ENCODE assay signal across 3 fruit fly cellular contexts in the genomic region with DNA sequence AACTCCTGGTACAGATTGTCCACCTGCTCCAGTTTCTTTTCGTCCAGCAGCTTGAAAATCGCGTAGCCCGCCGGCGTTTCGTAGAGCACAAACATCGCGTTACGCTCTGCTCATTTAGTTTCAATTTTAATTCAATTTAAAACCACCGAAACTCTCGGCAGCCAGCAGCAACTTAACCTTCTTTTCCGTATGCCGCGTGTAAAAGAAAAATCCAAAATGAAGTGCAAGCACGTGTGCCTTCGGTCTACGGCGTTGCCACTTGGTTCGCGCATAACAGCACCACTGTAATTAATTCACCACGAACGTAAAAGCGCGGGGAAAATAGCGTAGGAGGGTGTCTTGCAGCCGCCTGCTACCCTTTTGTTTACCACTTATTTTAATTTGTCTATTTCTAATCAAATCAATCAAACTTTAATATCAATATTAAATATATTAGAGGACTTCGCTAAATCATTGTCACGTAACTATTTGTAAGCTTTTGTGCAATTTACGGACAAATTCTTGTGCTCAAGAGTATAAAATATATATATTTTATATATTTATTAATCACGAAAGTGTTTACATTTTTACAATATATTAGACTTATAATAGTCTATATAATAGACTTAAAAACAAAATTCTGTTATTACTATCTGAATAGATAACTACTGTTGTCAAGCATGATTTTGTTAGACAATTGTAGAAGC.
TF ChIP-seq lines count a peak whose summit lies in the region.

A gene (minus strand): TSS at position 227 of the 686 bp plus-strand sequence.

TF ChIP-seq in whole organism, adult, 20 proteins besides CTCF, POLR2A, EP300 and RAD21 (continued from another document):
- TF ChIP-seq bab1 (GFP tag; optimal IDR thresholded peaks at IDR 0.05; lab: Kevin White, UChicago) (peak; percentile 13), cic (GFP tag; optimal IDR thresholded peaks at IDR 0.05; lab: Kevin White, UChicago) (peak; percentile 56), toe (GFP tag; optimal IDR thresholded peaks at IDR 0.05; lab: Kevin White, UChicago) (no peak), Mnt (GFP tag; optimal IDR thresholded peaks at IDR 0.05; lab: Kevin White, UChicago) (peak; percentile 99)

TF ChIP-seq in whole organism, embryonic, 481 proteins besides CTCF, POLR2A, EP300 and RAD21 (continued from another document and continues in another):
- TF ChIP-seq kay (GFP tag; optimal IDR thresholded peaks at IDR 0.05; lab: Kevin White, UChicago), result peak; percentile 36
- TF ChIP-seq psq (GFP tag; optimal IDR thresholded peaks at IDR 0.05; lab: Kevin White, UChicago), result peak; percentile 20
- TF ChIP-seq al (GFP tag; IDR thresholded peaks at IDR 0.05; lab: Robert Waterston, UW), result 0 out of 2 replicates have a peak, but pooled peaks have one; percentile 8
- TF ChIP-seq CG17186 (GFP tag; optimal IDR thresholded peaks at IDR 0.05; lab: Kevin White, UChicago), result peak; percentile 99
- TF ChIP-seq NFAT (GFP tag; IDR thresholded peaks at IDR 0.05; lab: Robert Waterston, UW), result 0 out of 2 replicates have a peak, but pooled peaks have one; percentile 30
- no peak for TF ChIP-seq Mes4 (GFP tag; optimal IDR thresholded peaks at IDR 0.05; lab: Kevin White, UChicago)
- TF ChIP-seq fd102C (GFP tag; optimal IDR thresholded peaks at IDR 0.05; lab: Kevin White, UChicago), result no peak
- TF ChIP-seq CG33557 (GFP tag; optimal IDR thresholded peaks at IDR 0.05; lab: Kevin White, UChicago), result peak; percentile 74
- peak; percentile 65 for TF ChIP-seq CG15696 (tag; optimal IDR thresholded peaks at IDR 0.05; lab: Kevin White, UChicago)
- peak; percentile 85 for TF ChIP-seq gem (tag; optimal IDR thresholded peaks at IDR 0.05; lab: Kevin White, UChicago)
- no peak for TF ChIP-seq prd (optimal IDR thresholded peaks at IDR 0.05; lab: Kevin White, UChicago)
- TF ChIP-seq prd (GFP tag; IDR thresholded peaks at IDR 0.05; lab: Robert Waterston, UW), result peak; percentile 37; the same call in 1 of the 3 replicates
- peak; percentile 33 for TF ChIP-seq CG2116 (GFP tag; optimal IDR thresholded peaks at IDR 0.05; lab: Kevin White, UChicago)
- peak; percentile 12; the same call in 1 of the 2 replicates for TF ChIP-seq CG31441 (GFP tag; IDR thresholded peaks at IDR 0.05; lab: Robert Waterston, UW)
- TF ChIP-seq CG7556 (GFP tag; optimal IDR thresholded peaks at IDR 0.05; lab: Kevin White, UChicago), result peak; percentile 84
- TF ChIP-seq Dad (GFP tag; optimal IDR thresholded peaks at IDR 0.05; lab: Kevin White, UChicago), result no peak
- peak; percentile 60 for TF ChIP-seq Max (GFP tag; optimal IDR thresholded peaks at IDR 0.05; lab: Kevin White, UChicago)
- TF ChIP-seq fd96Cb (tag; optimal IDR thresholded peaks at IDR 0.05; lab: Kevin White, UChicago), result peak; percentile 52
- peak; percentile 63 for TF ChIP-seq fd3F (GFP tag; optimal IDR thresholded peaks at IDR 0.05; lab: Kevin White, UChicago)
- TF ChIP-seq CG17912 (GFP tag; optimal IDR thresholded peaks at IDR 0.05; lab: Kevin White, UChicago), result no peak
- no peak for TF ChIP-seq scrt (GFP tag; optimal IDR thresholded peaks at IDR 0.05; lab: Kevin White, UChicago)
- TF ChIP-seq Xrp1 (GFP tag; IDR thresholded peaks at IDR 0.05; lab: Robert Waterston, UW), result peak; percentile 25; the same call in 1 of the 2 replicates
- peak; percentile 44 for TF ChIP-seq sd (tag; optimal IDR thresholded peaks at IDR 0.05; lab: Kevin White, UChicago)
- TF ChIP-seq Vsx1 (GFP tag; optimal IDR thresholded peaks at IDR 0.05; lab: Kevin White, UChicago), result no peak
- TF ChIP-seq CG6791 (GFP tag; IDR thresholded peaks at IDR 0.05; lab: Robert Waterston, UW; ENCODE audit: partially characterized antibody), result 0 out of 3 replicates have a peak, but pooled peaks have one; percentile 31
- TF ChIP-seq CG18764 (GFP tag; optimal IDR thresholded peaks at IDR 0.05; lab: Kevin White, UChicago), result peak; percentile 26
- TF ChIP-seq CG30431 (GFP tag; optimal IDR thresholded peaks at IDR 0.05; lab: Kevin White, UChicago), result peak; percentile 35
- no peak for TF ChIP-seq amos (GFP tag; IDR thresholded peaks at IDR 0.05; lab: Robert Waterston, UW; ENCODE audit: partially characterized antibody)
- TF ChIP-seq row (GFP tag; IDR thresholded peaks at IDR 0.05; lab: Robert Waterston, UW), result peak; percentile 95
- TF ChIP-seq CG13296 (GFP tag; optimal IDR thresholded peaks at IDR 0.05; lab: Kevin White, UChicago), result peak; percentile 81
- peak; percentile 28 for TF ChIP-seq Sry-β (GFP tag; optimal IDR thresholded peaks at IDR 0.05; lab: Kevin White, UChicago)
- TF ChIP-seq lola (GFP tag; optimal IDR thresholded peaks at IDR 0.05; lab: Kevin White, UChicago), result peak in 1 of 3 experiments; percentile 75
- peak; percentile 33 for TF ChIP-seq CG34376 (GFP tag; optimal IDR thresholded peaks at IDR 0.05; lab: Kevin White, UChicago)
- TF ChIP-seq CG17568 (GFP tag; optimal IDR thresholded peaks at IDR 0.05; lab: Kevin White, UChicago), result no peak
- peak; percentile 35 for TF ChIP-seq CG10654 (GFP tag; optimal IDR thresholded peaks at IDR 0.05; lab: Kevin White, UChicago)
- TF ChIP-seq HHEX (GFP tag; optimal IDR thresholded peaks at IDR 0.05; lab: Kevin White, UChicago), result peak; percentile 78
- TF ChIP-seq CG12391 (tag; optimal IDR thresholded peaks at IDR 0.05; lab: Kevin White, UChicago), result peak; percentile 80
- TF ChIP-seq D19A (tag; optimal IDR thresholded peaks at IDR 0.05; lab: Kevin White, UChicago), result no peak
- peak in 1 of 2 experiments; percentile 0 for TF ChIP-seq crp (GFP tag; optimal IDR thresholded peaks at IDR 0.05; lab: Kevin White, UChicago)
- TF ChIP-seq CG6272 (GFP tag; IDR thresholded peaks at IDR 0.05; lab: Robert Waterston, UW), result no peak
- TF ChIP-seq CG2129 (GFP tag; IDR thresholded peaks at IDR 0.05; lab: Robert Waterston, UW; ENCODE audit: partially characterized antibody), result no peak
- peak; percentile 80 for TF ChIP-seq grau (tag; optimal IDR thresholded peaks at IDR 0.05; lab: Kevin White, UChicago)
- TF ChIP-seq nom (GFP tag; optimal IDR thresholded peaks at IDR 0.05; lab: Kevin White, UChicago), result peak; percentile 19
- TF ChIP-seq CG15601 (tag; optimal IDR thresholded peaks at IDR 0.05; lab: Kevin White, UChicago), result peak; percentile 65
- TF ChIP-seq cwo (GFP tag; optimal IDR thresholded peaks at IDR 0.05; lab: Kevin White, UChicago), result peak; percentile 88
- peak; percentile 60 for TF ChIP-seq CG30403 (GFP tag; optimal IDR thresholded peaks at IDR 0.05; lab: Kevin White, UChicago)
- TF ChIP-seq CG17328 (GFP tag; IDR thresholded peaks at IDR 0.05; lab: Robert Waterston, UW), result 0 out of 2 replicates have a peak, but pooled peaks have one; percentile 4
- TF ChIP-seq E2f1 (GFP tag; IDR thresholded peaks at IDR 0.05; lab: Robert Waterston, UW), result 0 out of 2 replicates have a peak, but pooled peaks have one; percentile 22
- TF ChIP-seq CG6654 (GFP tag; optimal IDR thresholded peaks at IDR 0.05; lab: Kevin White, UChicago), result peak; percentile 33
- TF ChIP-seq CG6683 (GFP tag; optimal IDR thresholded peaks at IDR 0.05; lab: Kevin White, UChicago), result peak; percentile 42
- TF ChIP-seq CG8924 (tag; optimal IDR thresholded peaks at IDR 0.05; lab: Kevin White, UChicago), result peak; percentile 82
- TF ChIP-seq CG12155 (GFP tag; optimal IDR thresholded peaks at IDR 0.05; lab: Kevin White, UChicago), result peak; percentile 27
- TF ChIP-seq B-H2 (GFP tag; optimal IDR thresholded peaks at IDR 0.05; lab: Kevin White, UChicago), result peak; percentile 72
- no peak for TF ChIP-seq ATbp (GFP tag; optimal IDR thresholded peaks at IDR 0.05; lab: Kevin White, UChicago)
- peak; percentile 71 for TF ChIP-seq Dek (tag; optimal IDR thresholded peaks at IDR 0.05; lab: Kevin White, UChicago)
- TF ChIP-seq CG14710 (tag; optimal IDR thresholded peaks at IDR 0.05; lab: Kevin White, UChicago), result peak; percentile 79

TF ChIP-seq in whole organism, prepupa, 60 proteins besides CTCF, POLR2A, EP300 and RAD21 (continued from another document):
- TF ChIP-seq cyc (GFP tag; optimal IDR thresholded peaks at IDR 0.05; lab: Kevin White, UChicago) (no peak), CG1621 (tag; optimal IDR thresholded peaks at IDR 0.05; lab: Kevin White, UChicago) (no peak), Sox15 (GFP tag; optimal IDR thresholded peaks at IDR 0.05; lab: Kevin White, UChicago) (peak; percentile 47), OdsH (GFP tag; optimal IDR thresholded peaks at IDR 0.05; lab: Kevin White, UChicago) (no peak), spab (GFP tag; optimal IDR thresholded peaks at IDR 0.05; lab: Kevin White, UChicago) (no peak), CG11294 (GFP tag; IDR thresholded peaks at IDR 0.05; lab: Robert Waterston, UW) (no peak)
TF ChIP-seq in whole organism, prepupa: peak in this region for 12.
